Fruit fly (Drosophila melanogaster) whole organism: Measurements from ENCODE around the gene Tmtc2.

ENCODE experiments used
- CG8478 ChIP-seq: fragments of >200 bp; optimal IDR thresholded peaks from 2 replicates; lab custom pipeline; 2018; ENCODE audit warnings: inconsistent platforms
- Dll ChIP-seq: fragments of >200 bp; optimal IDR thresholded peaks from 2 replicates; lab custom pipeline; 2017
- pan ChIP-seq: fragments of >200 bp; optimal IDR thresholded peaks from 2 replicates; lab custom pipeline; 2017
- psq ChIP-seq: fragments of >200 bp; optimal IDR thresholded peaks from 2 replicates; lab custom pipeline; 2017
- usp ChIP-seq: fragments of >200 bp; optimal IDR thresholded peaks from 2 replicates; lab custom pipeline; 2017; ENCODE audit warnings: missing biosample characterization, missing genetic modification characterization, mixed read lengths

DNA sequence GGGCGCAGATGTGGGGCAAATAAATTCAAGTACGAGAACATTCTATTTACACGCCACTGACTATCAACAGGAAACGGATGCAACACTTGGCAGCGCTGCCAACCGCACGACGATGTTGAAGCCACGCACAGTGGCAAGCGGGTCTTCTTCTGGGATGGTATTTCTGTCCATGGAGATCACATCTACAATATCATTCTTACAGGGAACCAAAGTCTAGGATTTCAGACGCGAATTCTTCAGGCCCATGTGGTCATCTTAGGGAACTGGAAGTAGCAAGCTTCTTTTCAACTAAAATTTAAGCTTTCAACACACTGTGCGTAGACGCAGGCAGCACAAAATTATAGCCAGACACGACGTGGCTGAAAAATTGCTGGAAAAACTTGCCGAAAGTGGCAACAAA lies 41.3 kb downstream of the Tmtc2 start:
- no peak for TF ChIP-seq pan (lab: Kevin White, UChicago)
- TF ChIP-seq CG8478, result no peak
- no peak for TF ChIP-seq usp (GFP tag; lab: Kevin White, UChicago)
- no peak for TF ChIP-seq psq (lab: Kevin White, UChicago)
- no peak for TF ChIP-seq Dll (lab: Kevin White, UChicago)
